Worm (Caenorhabditis elegans) whole organism, L4 larva: Measurements from ENCODE around the gene tin-10.

ENCODE experiments used
- F10B5.3 ChIP-seq: sonication (generic microtip); optimal IDR thresholded peaks from 2 replicates; lab custom pipeline; 2016; ENCODE audit warnings: mild to moderate bottlenecking, missing genetic modification characterization, missing compliant biosample characterization
- F26F4.8 ChIP-seq: fragments of 200-800 bp; sonication (Bioruptor generic); conservative IDR thresholded peaks from 2 replicates; pipeline ENCODE4 v1.3.6; 2022; ENCODE audit warnings: missing genetic modification characterization, missing compliant biosample characterization
- F37D6.2 ChIP-seq: sonication (generic microtip); optimal IDR thresholded peaks from 2 replicates; lab custom pipeline; 2016; ENCODE audit warnings: mild to moderate bottlenecking, missing genetic modification characterization, missing compliant biosample characterization
- F44E2.7 ChIP-seq: fragments of 200-800 bp; sonication (Bioruptor generic); IDR thresholded peaks from 2 replicates; pipeline ENCODE4 v2.1.2; 2022; ENCODE audit warnings: missing genetic modification characterization, missing compliant biosample characterization
- R02D3.7 ChIP-seq: fragments of 150-350 bp; sonication (generic microtip); optimal IDR thresholded peaks from 3 replicates; lab custom pipeline; 2014; ENCODE audit warnings: missing biosample characterization, missing genetic modification characterization
- Y48G9A.11 ChIP-seq: fragments of 200-800 bp; sonication (Bioruptor generic); IDR thresholded peaks from 2 replicates; pipeline ENCODE4 v1.3.6; 2022; ENCODE audit warnings: missing genetic modification reagents, missing genetic modification characterization, missing compliant biosample characterization
- Y75B8A.6 ChIP-seq: fragments of 200-800 bp; sonication (Bioruptor generic); IDR thresholded peaks from 2 replicates; pipeline ENCODE4 v1.3.6; 2022; ENCODE audit warnings: missing genetic modification reagents, missing genetic modification characterization, missing compliant biosample characterization
- ZK337.2 ChIP-seq: fragments of 200-800 bp; sonication (Bioruptor generic); IDR thresholded peaks from 2 replicates; pipeline ENCODE4 v1.3.6; 2022; ENCODE audit warnings: missing genetic modification reagents, missing genetic modification characterization, missing compliant biosample characterization
- ZK546.5 ChIP-seq, 2 experiments: sonication (generic microtip); optimal IDR thresholded peaks; 2 replicates each; lab custom pipeline; 2017; ENCODE audit warnings: missing biosample characterization in 2 of 2, missing genetic modification characterization in 2 of 2
- aha-1 ChIP-seq: fragments of 150-350 bp; peaks from one replicate; lab custom pipeline; 2014; ENCODE audit warnings: missing biosample characterization, missing genetic modification characterization
- ama-1 ChIP-seq: fragments of 150-350 bp; optimal IDR thresholded peaks from 2 replicates; lab custom pipeline; 2014; ENCODE audit warnings: inconsistent platforms, mixed read lengths
- attf-4 ChIP-seq: sonication (generic microtip); optimal IDR thresholded peaks from 3 replicates; lab custom pipeline; 2017; ENCODE audit warnings: missing biosample characterization, missing genetic modification characterization
- ceh-20 ChIP-seq: fragments of 200-800 bp; sonication (Bioruptor generic); IDR thresholded peaks from 2 replicates; pipeline ENCODE4 v1.3.6; 2022; ENCODE audit warnings: missing genetic modification reagents, missing genetic modification characterization, missing compliant biosample characterization
- ceh-28 ChIP-seq: fragments of 150-350 bp; optimal IDR thresholded peaks from 2 replicates; lab custom pipeline; 2014; ENCODE audit warnings: missing biosample characterization, missing genetic modification reagents, missing genetic modification characterization
- ceh-62 ChIP-seq: sonication (generic microtip); optimal IDR thresholded peaks from 2 replicates; lab custom pipeline; 2017; ENCODE audit warnings: missing biosample characterization, missing genetic modification characterization
- ces-1 ChIP-seq: fragments of 150-350 bp; sonication (generic microtip); optimal IDR thresholded peaks from 4 replicates; lab custom pipeline; 2014; ENCODE audit warnings: missing biosample characterization, missing genetic modification reagents, missing genetic modification characterization
- cey-2 ChIP-seq: sonication (generic microtip); optimal IDR thresholded peaks from 3 replicates; lab custom pipeline; 2017; ENCODE audit warnings: missing genetic modification characterization, mild to moderate bottlenecking, missing compliant biosample characterization, antibody characterized with exemption, borderline replicate concordance; ENCODE audit not compliant: insufficient read depth
- daf-19 ChIP-seq: fragments of 200-800 bp; sonication (Bioruptor generic); conservative IDR thresholded peaks from 2 replicates; pipeline ENCODE4 v1.3.6; 2022; ENCODE audit warnings: missing genetic modification characterization, missing compliant biosample characterization
- dmd-6 ChIP-seq: fragments of 200-800 bp; sonication (Bioruptor generic); IDR thresholded peaks from 2 replicates; pipeline ENCODE4 v1.3.6; 2022; ENCODE audit warnings: missing genetic modification reagents, missing genetic modification characterization, missing compliant biosample characterization
- dpl-1 ChIP-seq: fragments of 150-350 bp; optimal IDR thresholded peaks from 2 replicates; lab custom pipeline; 2014; ENCODE audit warnings: missing biosample characterization, missing genetic modification reagents, missing genetic modification characterization
- hmg-1.1 ChIP-seq: fragments of 200-800 bp; sonication (Bioruptor generic); IDR thresholded peaks from 2 replicates; pipeline ENCODE4 v1.3.6; 2022; ENCODE audit warnings: missing genetic modification reagents, missing genetic modification characterization, missing compliant biosample characterization
- lin-1 ChIP-seq: fragments of 200-800 bp; sonication (Bioruptor generic); IDR thresholded peaks from 2 replicates; pipeline ENCODE4 v1.3.6; 2022; ENCODE audit warnings: missing genetic modification reagents, missing genetic modification characterization, missing compliant biosample characterization
- lin-13 ChIP-seq: fragments of 150-350 bp; optimal IDR thresholded peaks from 2 replicates; lab custom pipeline; 2014; ENCODE audit warnings: missing biosample characterization, missing genetic modification reagents, missing genetic modification characterization
- lin-15B ChIP-seq: fragments of 150-350 bp; sonication (generic microtip); optimal IDR thresholded peaks from 3 replicates; lab custom pipeline; 2014; ENCODE audit warnings: missing biosample characterization, missing genetic modification characterization
- lin-38 ChIP-seq: fragments of 200-800 bp; sonication (Bioruptor generic); IDR thresholded peaks from 2 replicates; pipeline ENCODE4 v1.3.6; 2022; ENCODE audit warnings: missing genetic modification reagents, missing genetic modification characterization, missing compliant biosample characterization
- lir-3 ChIP-seq: sonication (generic microtip); optimal IDR thresholded peaks from 2 replicates; lab custom pipeline; 2016; ENCODE audit warnings: mild to moderate bottlenecking, missing genetic modification characterization, missing compliant biosample characterization
- lsy-2 ChIP-seq, 2 experiments: fragments of 150-350 bp in 1 of 2; sonication (generic microtip) in 1 of 2; optimal IDR thresholded peaks; 2 replicates each; lab custom pipeline; 2014 to 2017; ENCODE audit warnings: missing biosample characterization in 2 of 2, missing genetic modification characterization in 2 of 2
- madf-5 ChIP-seq, 2 experiments: fragments of 200-800 bp; sonication (Bioruptor generic); IDR thresholded peaks; 2 replicates each; pipeline ENCODE4 v1.3.6; 2022; ENCODE audit warnings: missing compliant biosample characterization in 2 of 2, missing genetic modification characterization in 2 of 2
- mep-1 ChIP-seq: fragments of 150-350 bp; sonication (generic microtip); optimal IDR thresholded peaks from 3 replicates; lab custom pipeline; 2014; ENCODE audit warnings: missing biosample characterization, missing genetic modification characterization
- mes-2 ChIP-seq: sonication (generic microtip); optimal IDR thresholded peaks from 2 replicates; lab custom pipeline; 2016; ENCODE audit warnings: missing genotype, mild to moderate bottlenecking, missing genetic modification characterization, missing compliant biosample characterization; ENCODE audit not compliant: poor library complexity, severe bottlenecking
- mxl-2 ChIP-seq: fragments of 200-800 bp; sonication (Bioruptor generic); conservative IDR thresholded peaks from 2 replicates; pipeline ENCODE4 v1.3.6; 2022; ENCODE audit warnings: missing genetic modification reagents, missing genetic modification characterization, missing compliant biosample characterization
- mxl-3 ChIP-seq: fragments of 200-800 bp; sonication (Bioruptor generic); optimal IDR thresholded peaks from 2 replicates; lab custom pipeline; 2018; ENCODE audit warnings: mild to moderate bottlenecking, missing genetic modification characterization, missing compliant biosample characterization
- nhr-237 ChIP-seq: sonication (generic microtip); optimal IDR thresholded peaks from 2 replicates; lab custom pipeline; 2017; ENCODE audit warnings: missing biosample characterization, missing genetic modification characterization
- nhr-28 ChIP-seq: fragments of 150-350 bp; optimal IDR thresholded peaks from 2 replicates; lab custom pipeline; 2014; ENCODE audit warnings: missing biosample characterization, missing genetic modification characterization
- nhr-41 ChIP-seq: fragments of 200-800 bp; sonication (Bioruptor generic); IDR thresholded peaks from 2 replicates; pipeline ENCODE4 v1.3.6; 2022; ENCODE audit warnings: missing genetic modification reagents, missing genetic modification characterization, missing compliant biosample characterization
- nhr-42 ChIP-seq: fragments of 200-800 bp; sonication (Bioruptor generic); IDR thresholded peaks from 2 replicates; pipeline ENCODE4 v1.3.6; 2022; ENCODE audit warnings: missing genetic modification characterization, missing compliant biosample characterization
- nhr-48 ChIP-seq: sonication (generic microtip); optimal IDR thresholded peaks from 2 replicates; lab custom pipeline; 2016; ENCODE audit warnings: mild to moderate bottlenecking, missing genetic modification characterization, missing compliant biosample characterization
- nhr-6 ChIP-seq: fragments of 150-350 bp; optimal IDR thresholded peaks from 2 replicates; lab custom pipeline; 2014; ENCODE audit warnings: missing biosample characterization, missing genetic modification characterization
- php-3 ChIP-seq: fragments of 200-800 bp; sonication (Bioruptor generic); IDR thresholded peaks from 2 replicates; pipeline ENCODE4 v1.3.6; 2022; ENCODE audit warnings: missing genetic modification reagents, missing genetic modification characterization, missing compliant biosample characterization
- set-16 ChIP-seq: fragments of 200-800 bp; sonication (Bioruptor generic); IDR thresholded peaks from 2 replicates; pipeline ENCODE4 v1.3.6; 2022; ENCODE audit warnings: missing genetic modification reagents, missing genetic modification characterization, missing compliant biosample characterization
- snpc-4 ChIP-seq: fragments of 150-350 bp; optimal IDR thresholded peaks from 2 replicates; lab custom pipeline; 2014; ENCODE audit warnings: missing biosample characterization, missing genetic modification characterization
- unc-130 ChIP-seq: sonication (generic microtip); optimal IDR thresholded peaks from 2 replicates; lab custom pipeline; 2016; ENCODE audit warnings: missing genetic modification reagents, missing genetic modification characterization, missing compliant biosample characterization
- zfp-2 ChIP-seq: sonication (generic microtip); optimal IDR thresholded peaks from 2 replicates; lab custom pipeline; 2016; ENCODE audit warnings: mild to moderate bottlenecking, missing genetic modification characterization, missing compliant biosample characterization
- zip-2 ChIP-seq: fragments of 150-350 bp; optimal IDR thresholded peaks from 2 replicates; lab custom pipeline; 2014; ENCODE audit warnings: missing biosample characterization, missing genetic modification characterization
- ztf-11 ChIP-seq: fragments of 150-350 bp; optimal IDR thresholded peaks from 2 replicates; lab custom pipeline; 2014; ENCODE audit warnings: missing biosample characterization, missing genetic modification characterization

tin-10 gene

DNA sequence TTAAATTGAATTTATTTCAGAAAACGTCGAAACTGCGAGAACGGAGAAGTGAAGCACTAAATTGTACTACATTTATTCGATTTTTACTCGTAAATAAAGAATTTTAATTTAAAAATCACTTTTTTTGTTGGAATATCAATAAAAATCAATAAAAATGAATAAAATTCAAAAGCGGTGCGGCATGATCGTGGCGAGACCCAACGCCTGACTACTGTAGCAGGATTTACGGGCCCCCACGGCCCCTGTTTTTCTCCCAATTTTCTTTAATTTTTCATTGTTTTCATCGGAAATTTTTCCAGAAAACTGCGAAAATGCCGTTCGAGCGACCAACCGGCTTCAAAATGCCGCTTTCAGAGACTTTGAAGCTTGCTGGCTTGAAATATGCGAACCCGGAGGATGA, 6.2 kb upstream of the tin-10 start, which contains the start of gene Y66D12A.19:
TSS of gene Y66D12A.19 (plus strand) at position 266 of the 400 bp plus-strand sequence.
- TF ChIP-seq R02D3.7 (tag; lab: Kevin White, UChicago) (peak; percentile 52), ceh-62 (tag; lab: Kevin White, UChicago) (no peak), lin-38 (GFP tag; lab: Robert Waterston, UW) (peak; percentile 48), F10B5.3 (tag; lab: Kevin White, UChicago) (no peak), cey-2 (no peak), madf-5 (GFP tag; IDR thresholded peaks at IDR 0.05; lab: Robert Waterston, UW) (no peak), mxl-2 (GFP tag; lab: Robert Waterston, UW) (no peak), attf-4 (tag; lab: Kevin White, UChicago) (no peak), snpc-4 (tag; lab: Kevin White, UChicago) (no peak), dmd-6 (no peak), hmg-1.1 (GFP tag; lab: Robert Waterston, UW) (no peak), nhr-41 (GFP tag; lab: Robert Waterston, UW) (no peak)

DNA sequence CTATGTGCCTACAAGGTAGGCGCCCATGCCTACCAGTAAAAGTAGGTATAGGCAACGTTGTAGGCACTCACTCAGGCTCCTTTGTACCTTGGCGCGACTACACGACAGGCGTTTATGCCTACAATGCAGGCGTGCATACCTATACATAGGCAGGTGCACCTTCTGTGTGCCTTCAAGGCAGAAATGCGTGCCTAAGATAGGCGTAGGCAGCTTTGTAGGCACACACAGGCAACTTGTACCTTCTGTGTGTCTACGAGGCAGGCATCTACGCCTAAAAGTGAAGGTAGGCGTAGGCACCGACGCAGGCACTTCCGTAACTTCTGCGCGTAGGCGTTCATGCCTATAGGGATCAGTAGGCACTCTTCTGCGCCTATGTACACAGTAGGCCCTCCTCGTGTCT, 3.0 kb upstream of the tin-10 start:
- TF ChIP-seq ZK546.5 (tag; optimal IDR thresholded peaks at IDR 0.05; lab: Kevin White, UChicago) (no peak), php-3 (no peak), madf-5 (GFP tag; IDR thresholded peaks at IDR 0.05; lab: Robert Waterston, UW) (0 out of 4 replicates have a peak, but pooled peaks of 1 of the 2 experiments have one; percentile 8), aha-1 (tag; lab: Kevin White, UChicago) (peak; percentile 65)

DNA sequence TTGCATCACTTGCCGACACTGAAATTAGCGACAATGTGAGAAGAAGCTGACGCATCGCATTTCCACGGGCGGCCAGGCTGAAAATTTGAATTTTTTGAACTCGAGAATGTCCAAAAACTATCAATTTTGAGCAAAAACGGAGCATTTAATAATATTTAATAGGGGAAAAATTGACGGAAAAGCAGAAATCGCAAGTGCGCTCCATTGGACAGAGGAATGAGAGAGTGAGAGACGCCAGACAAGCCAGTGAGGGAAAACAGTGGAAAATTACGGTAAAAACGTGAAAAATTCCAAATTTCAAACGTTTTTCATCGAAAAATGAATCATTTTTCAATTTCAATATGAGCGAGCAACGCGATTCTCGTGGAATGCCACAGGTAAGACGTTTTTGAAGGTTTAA, 2.6 kb upstream of the tin-10 start, which contains the start of the genes Y66D12A.21 and spe-6:
TSS of gene Y66D12A.21 (minus strand) at position 90 of the 400 bp plus-strand sequence.
TSS of gene spe-6 (plus strand) at position 276 of the 400 bp plus-strand sequence.
- peak in 1 of 2 experiments; percentile 36 for TF ChIP-seq lsy-2 (tag; optimal IDR thresholded peaks at IDR 0.05; lab: Kevin White, UChicago)
- TF ChIP-seq nhr-28 (tag; lab: Kevin White, UChicago) = no peak
- TF ChIP-seq lin-38 (GFP tag; lab: Robert Waterston, UW) = peak; percentile 87
- peak; percentile 4 for TF ChIP-seq unc-130 (GFP tag; lab: Kevin White, UChicago)
- peak; percentile 63 for TF ChIP-seq mes-2 (tag; lab: Kevin White, UChicago)
- TF ChIP-seq nhr-6 = no peak
- TF ChIP-seq nhr-48 (tag; lab: Kevin White, UChicago) = no peak
- TF ChIP-seq, all 104 proteins: peak for 4

DNA sequence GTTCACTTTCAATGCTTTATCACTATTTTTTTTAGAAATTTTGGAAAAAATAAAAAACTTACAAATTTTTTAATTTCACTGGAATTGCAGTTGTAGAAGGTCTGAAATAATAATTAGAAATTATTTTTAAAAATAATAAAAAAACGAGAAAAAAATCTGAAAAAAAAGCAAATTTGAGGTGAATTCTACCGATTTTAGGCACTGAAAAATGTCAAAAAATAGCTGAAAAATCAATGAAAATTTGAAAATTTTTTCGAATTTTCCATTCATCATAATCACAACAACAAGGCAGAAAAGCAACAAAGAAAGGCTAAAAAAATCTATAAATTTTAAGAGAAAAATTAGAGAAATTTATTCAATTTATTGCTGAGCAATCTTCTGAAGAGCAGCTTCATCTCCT, 2.0 kb downstream of the tin-10 start, which contains the start of gene nars-2:
TSS of gene nars-2 (minus strand) at position 101 of the 400 bp plus-strand sequence.
- TF ChIP-seq ces-1 (GFP tag; lab: Kevin White, UChicago) (no peak), ztf-11 (tag; lab: Kevin White, UChicago) (no peak), F37D6.2 (tag; lab: Kevin White, UChicago) (no peak), ceh-20 (no peak), dpl-1 (GFP tag; lab: Kevin White, UChicago) (no peak), lin-15B (tag; lab: Kevin White, UChicago) (no peak), ama-1 (no peak)

DNA sequence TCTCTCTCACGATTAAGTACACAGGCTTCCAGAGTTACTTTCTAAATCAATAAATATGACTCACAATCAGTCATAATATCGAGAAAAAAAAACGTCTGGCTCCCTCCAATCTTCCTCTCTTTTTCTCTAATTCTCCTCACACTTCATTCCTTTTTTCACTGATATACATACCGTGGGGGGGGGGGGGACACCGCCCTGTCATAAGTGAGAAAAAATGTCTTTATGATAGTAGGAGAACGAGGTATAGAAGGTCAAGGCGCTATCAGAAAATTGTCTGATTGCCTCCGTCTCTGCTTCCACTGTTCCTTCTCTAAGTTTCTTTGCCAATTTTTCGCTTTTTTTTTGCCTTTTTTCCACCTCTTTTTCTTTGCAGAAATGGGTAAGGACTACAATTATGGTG, 6.2 kb downstream of the tin-10 start, which contains the start of gene Y66D12A.24:
TSS of gene Y66D12A.24 (plus strand) at position 370 of the 400 bp plus-strand sequence.
- no peak for TF ChIP-seq F26F4.8 (GFP tag; lab: Robert Waterston, UW)
- no peak for TF ChIP-seq Y75B8A.6 (GFP tag; lab: Robert Waterston, UW)
- TF ChIP-seq F44E2.7 (GFP tag; lab: Robert Waterston, UW) = no peak
- no peak for TF ChIP-seq set-16 (GFP tag; lab: Robert Waterston, UW)
- no peak for TF ChIP-seq lin-13 (GFP tag; lab: Kevin White, UChicago)
- no peak for TF ChIP-seq ceh-28 (tag; lab: Kevin White, UChicago)
- TF ChIP-seq lin-1 (GFP tag; lab: Robert Waterston, UW) = peak; percentile 57; the same call in 1 of the 2 replicates
- no peak for TF ChIP-seq madf-5 (GFP tag; IDR thresholded peaks at IDR 0.05; lab: Robert Waterston, UW)
- TF ChIP-seq dmd-6 = peak; percentile 71
- no peak for TF ChIP-seq Y48G9A.11 (GFP tag; lab: Robert Waterston, UW)
- peak; percentile 61 for TF ChIP-seq mep-1
- TF ChIP-seq php-3 = no peak
- TF ChIP-seq zfp-2 (tag; lab: Kevin White, UChicago) = no peak
- TF ChIP-seq mxl-3 = peak; percentile 69
- no peak for TF ChIP-seq daf-19
- no peak for TF ChIP-seq zip-2
- no peak for TF ChIP-seq lir-3
- TF ChIP-seq hmg-1.1 (GFP tag; lab: Robert Waterston, UW) = no peak
- no peak for TF ChIP-seq ZK546.5 (tag; optimal IDR thresholded peaks at IDR 0.05; lab: Kevin White, UChicago)
- TF ChIP-seq ZK337.2 (GFP tag; lab: Robert Waterston, UW) = no peak
- TF ChIP-seq nhr-237 (tag; lab: Kevin White, UChicago) = no peak
- TF ChIP-seq nhr-42 (GFP tag; lab: Robert Waterston, UW) = no peak
